Fruit fly (Drosophila melanogaster) ovary, adult (tissue): ENCODE data around the gene CG11158.

Experiments
- CG17801 ChIP-seq: fragments of 200-800 bp; optimal IDR thresholded peaks from 2 replicates; lab custom pipeline; 2019; ENCODE audit warnings: missing biosample characterization, mild to moderate bottlenecking, missing genetic modification characterization, moderate library complexity; ENCODE audit not compliant: partially characterized antibody

CG11158 gene

DNA sequence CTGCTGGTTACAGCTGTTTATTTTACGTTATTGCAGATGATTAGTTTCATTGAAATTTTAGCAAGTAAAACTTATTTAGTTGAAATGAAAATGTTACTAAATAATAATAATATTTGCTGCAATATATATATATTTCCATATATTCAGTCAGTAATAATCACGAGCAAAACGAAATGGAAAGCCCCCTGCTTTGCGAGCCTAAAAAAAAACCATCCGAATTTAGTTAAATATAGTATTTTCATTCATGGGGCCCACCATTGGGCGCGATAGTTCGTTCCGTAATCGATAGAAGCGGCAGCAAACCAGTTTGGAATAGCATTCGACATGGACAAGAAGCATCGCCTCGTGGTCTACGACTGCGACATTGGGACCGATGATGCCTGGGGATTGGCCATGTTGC lies at the start of gene CG11158:
Gene CG11158, plus strand, starts transcription at position 301 of the 400 bp plus-strand sequence.
- no peak for TF ChIP-seq CG17801 (GFP tag; lab: Kevin White, UChicago)

DNA sequence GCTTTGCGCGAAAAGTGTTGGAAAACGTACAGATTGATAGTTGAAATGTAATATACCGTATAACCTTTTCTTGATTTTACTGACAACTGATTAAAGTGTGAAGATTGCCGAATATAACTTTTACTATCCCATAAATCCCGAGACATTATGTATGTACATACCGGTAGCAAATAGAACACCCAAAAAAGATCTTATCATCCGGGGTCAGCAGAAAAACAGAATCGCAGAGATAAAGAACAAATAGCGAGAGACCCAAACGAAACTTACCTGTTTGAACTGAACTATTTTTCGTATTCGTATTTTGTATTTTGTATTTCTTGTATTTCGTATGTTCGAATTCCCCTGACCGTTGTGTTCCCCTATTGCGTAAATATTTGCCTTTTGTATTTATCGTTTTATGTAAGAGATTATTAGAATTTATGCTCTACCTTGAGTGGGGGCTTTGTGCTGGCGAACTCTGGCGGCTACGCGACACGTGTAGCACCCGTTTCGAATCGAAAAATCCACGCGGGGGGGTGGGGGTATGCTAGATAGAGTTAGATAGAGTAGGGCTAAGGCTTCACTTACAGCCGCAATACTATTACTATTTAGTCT lies 49.4 kb upstream of the CG11158 start:
- TF ChIP-seq CG17801 (GFP tag; lab: Kevin White, UChicago): no peak

DNA sequence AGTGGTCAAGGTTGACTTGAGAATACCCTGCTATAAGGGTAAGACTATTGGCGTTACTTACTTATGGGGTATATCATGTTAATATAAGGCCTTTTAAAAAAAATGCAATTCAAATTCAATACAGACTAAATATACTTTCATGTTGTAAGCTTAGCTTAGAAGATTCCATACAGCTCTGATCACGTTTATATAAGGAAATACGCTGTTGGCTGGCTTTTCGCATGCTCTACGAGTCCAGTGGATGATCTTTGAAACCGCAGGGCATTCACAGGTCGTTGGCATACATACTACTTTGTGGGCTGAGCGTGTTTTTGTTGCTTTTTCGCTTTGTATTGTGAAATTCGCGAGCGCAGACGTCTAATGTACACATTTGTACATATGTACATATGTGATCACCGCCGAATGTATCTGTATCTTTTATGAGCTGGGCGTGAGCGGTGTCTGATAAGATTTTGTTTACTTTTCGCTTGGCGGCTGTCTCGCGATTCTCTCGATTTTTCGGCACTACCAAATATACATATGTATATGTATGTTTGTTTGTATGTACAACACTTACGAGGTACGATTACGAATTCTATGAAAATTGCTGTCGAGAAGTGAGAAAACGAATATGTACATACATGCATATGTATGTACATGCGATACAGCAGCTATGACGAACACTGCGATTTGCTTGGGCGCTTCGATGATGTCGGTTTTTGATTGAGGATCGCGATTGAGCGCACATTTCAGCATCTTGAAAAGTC lies 48.3 kb upstream of the CG11158 start:
- TF ChIP-seq CG17801 (GFP tag; lab: Kevin White, UChicago): peak; percentile 79

DNA sequence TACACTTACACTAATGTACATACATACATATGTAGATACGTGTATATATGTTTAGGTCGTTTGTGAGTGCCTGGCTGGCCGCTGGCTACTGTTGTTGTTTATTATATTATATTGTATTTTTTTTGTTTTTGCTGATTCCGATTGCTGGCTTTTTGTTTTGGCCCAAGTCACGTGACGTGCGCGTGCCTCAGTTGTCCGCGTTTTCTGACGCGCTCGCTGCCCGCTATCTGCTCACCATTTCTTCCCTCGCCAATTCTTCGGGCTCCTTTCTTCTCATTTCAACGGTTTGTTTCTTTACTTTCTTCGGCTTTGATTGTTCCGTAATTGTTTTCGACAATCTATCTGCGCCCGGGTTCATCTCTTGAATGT lies 47.8 kb upstream of the CG11158 start:
- no peak for TF ChIP-seq CG17801 (GFP tag; lab: Kevin White, UChicago)

DNA sequence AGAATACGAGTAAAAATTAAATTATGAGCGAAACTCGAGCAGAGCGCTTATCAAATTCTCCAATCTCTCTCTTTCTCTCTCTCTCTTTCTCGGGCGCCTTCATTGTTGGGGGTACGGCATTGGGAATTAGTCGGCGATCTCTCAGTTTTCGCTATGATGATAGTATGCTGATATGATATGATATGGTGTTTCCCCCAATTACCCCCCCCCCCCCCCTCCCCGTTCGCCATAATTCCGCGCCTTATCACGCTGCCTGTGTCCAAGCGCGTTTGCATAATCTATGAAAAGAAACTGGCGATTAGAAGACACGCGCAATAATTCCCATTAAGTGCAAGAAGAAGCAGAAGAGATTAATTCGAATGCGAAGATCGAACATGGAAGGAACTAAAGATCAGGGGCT lies 45.9 kb upstream of the CG11158 start:
- TF ChIP-seq CG17801 (GFP tag; lab: Kevin White, UChicago): no peak

DNA sequence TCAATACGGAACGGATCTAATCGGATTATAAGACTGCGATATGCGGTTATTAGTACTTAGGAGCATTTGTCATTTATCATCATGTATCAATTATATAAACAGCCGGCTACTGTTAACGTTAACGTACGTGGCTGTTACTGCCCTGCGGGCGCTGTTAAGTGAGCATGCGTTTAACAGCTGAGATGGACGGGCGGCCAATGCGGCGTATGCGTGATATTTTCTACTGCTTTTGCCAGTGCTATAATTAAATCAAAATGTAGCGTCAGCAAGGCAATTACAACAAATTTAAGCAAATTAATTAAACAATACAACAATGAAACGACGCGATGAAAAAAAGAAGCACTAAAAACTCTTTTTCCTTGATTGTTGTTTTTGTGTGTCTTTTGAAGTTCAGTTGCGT lies 45.2 kb upstream of the CG11158 start:
- TF ChIP-seq CG17801 (GFP tag; lab: Kevin White, UChicago): no peak

DNA sequence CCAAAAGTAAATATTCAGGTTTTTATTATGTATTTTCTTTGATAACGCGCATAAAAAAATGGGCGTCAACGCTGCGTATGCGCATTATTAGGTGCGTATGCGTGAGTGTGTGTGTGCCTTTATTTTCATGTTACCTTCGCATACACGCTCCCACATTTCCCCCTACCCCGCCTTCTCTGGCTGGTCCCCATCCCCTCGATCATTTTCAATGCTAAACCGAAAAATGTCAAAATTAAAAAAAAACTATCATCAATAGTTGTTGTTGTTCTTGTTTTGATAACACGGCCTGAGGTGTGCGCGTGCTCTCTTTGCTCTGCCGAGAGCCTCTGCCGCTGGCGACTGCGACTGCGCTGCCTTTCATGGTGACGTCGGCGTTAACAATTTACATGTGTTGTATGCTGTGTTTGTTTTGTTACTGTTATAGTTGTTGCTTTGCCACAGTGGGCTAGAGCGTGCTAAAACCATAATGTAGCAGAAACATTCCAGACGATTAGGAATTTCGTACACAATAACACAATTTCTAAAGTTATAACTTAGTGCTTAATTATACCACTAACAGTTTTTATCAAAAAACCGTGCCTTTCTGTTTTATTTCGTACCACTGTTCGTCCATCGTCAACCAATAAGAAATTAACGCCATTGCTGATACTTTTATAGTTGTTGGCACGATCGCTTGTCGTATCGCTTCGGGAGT lies 42.6 kb upstream of the CG11158 start:
- peak; percentile 97 for TF ChIP-seq CG17801 (GFP tag; lab: Kevin White, UChicago)

DNA sequence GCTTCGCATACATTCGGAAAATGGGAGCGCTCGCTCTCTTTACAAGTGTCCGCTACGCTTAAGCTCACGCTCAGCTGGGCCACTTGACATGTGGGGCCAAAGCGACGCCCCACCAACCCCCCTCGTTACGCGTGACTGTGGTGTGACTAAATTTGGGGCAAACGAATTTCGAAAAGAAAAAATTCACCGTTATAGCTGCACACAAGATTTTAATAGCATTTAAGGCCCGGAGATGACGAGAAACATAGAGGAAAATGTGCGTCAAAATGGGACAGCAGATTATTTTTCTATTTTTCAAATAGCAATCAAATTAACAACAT lies 42.1 kb upstream of the CG11158 start:
- no peak for TF ChIP-seq CG17801 (GFP tag; lab: Kevin White, UChicago)

DNA sequence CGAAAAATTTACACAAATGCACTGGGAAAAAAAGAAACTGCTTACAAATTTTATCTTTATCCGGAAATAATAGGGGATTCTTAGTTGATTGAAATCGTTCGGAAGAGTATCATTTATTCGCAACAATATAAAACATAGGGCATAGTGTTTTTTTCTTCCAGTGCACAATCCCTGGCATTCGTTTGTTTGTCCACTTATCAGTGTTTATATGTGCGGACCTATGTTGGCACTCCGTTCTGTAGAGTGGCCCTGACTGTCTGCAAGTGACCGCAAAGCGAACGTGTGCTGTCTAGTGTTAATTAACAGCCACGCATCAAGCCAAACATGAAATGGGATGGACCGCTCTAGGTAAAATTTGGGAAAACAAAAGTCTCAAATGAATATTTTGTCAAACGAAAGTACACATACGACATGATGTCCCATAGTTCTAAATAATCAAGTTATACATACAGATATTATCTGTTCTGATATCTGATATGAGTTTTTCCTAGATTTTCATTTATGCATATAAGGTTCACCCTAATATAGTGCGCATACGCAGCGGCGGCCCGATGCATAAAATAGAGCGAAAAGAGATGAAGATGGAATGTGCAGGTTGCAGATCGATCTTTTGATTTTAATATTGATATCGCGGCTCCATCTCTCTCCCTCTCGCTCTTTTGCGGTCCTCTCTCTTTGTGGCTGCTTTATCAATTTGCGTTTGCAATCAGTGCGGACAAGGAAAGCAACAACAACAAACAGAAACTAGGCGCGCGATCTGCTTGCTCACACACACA lies 41.4 kb upstream of the CG11158 start:
- TF ChIP-seq CG17801 (GFP tag; lab: Kevin White, UChicago): peak; percentile 81

DNA sequence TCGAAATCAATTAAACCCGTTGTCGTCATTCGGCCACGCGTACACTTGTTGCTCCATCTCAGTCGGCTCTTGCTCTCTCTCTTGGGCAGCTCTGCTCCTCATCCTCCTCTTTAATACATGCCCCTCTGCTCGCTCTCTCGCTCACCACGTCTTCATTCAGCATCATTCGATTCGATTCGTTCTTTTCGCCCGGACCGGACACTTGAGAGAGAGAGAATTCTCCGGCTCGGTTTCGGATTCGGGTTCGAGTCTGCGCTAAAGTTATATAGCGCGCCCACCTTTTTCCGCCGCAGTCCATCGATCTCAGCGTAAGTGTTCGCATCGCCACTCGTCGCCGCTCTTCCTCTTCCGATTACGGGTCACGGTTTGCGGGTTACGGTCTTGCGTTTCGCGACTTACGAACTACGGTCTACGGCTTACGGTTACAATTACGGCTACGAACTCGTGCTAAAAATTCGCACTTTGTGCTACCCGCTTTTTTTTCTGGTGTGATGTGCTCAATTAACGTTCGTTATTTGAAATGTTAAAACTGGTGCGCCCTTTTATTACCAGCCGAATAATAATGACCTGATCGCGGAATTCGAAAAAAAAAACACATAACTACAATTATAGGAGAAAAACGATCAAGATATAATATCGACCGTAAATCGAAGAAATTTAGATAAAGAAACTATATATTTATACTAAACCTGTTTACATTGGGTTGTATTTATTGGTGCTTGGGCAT lies 40.7 kb upstream of the CG11158 start:
- peak; percentile 8 for TF ChIP-seq CG17801 (GFP tag; lab: Kevin White, UChicago)

DNA sequence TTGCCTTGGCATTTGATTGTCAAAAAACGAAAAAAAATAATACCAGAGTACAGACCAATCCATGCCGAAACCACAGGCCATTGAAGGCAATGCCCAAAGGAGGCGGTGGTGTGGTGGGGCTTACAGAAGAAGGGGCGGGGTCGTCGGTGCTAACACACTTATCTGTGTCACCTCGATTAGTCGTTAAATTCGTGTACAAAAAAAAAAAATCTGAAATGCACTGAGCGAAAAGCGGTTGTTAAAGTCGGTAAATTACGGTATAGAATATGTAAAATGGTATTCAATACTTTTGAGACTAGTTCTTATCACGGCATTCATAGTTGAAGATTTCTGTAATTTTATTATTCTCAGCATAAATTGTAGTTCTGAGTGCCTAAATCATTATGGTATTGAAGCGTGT lies 38.8 kb upstream of the CG11158 start:
- no peak for TF ChIP-seq CG17801 (GFP tag; lab: Kevin White, UChicago)

DNA sequence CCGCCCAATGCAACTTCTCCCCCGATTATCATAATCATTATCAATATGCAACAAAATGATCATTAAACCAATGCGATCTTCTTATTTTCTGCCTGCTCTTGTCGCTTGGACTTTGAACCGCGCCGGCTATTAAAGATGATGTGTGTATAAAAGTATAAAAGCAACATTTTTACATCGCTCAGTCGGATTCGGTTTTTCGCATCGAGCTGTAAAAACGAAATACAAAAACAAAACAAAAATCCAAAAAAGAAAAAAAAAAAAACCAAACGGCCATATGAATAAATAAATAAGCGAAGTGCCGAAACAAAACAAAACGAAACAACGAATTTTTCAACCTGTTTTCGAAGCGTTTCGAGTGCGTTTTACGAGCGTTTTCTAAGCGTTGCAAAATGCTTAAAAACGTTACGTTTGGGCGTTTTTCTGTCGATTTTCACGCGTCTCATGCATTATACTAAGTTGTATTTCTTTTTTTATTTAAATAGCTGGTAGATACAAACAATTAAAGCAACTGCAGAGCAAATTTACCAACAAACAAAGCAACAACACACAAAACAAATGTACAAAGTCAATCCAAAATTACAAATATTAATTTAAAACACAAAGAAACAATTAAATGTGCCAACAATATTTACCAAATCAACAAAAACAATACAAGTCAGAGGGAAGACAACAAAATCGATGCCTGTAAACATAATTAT lies 37.9 kb upstream of the CG11158 start:
- peak; percentile 52 for TF ChIP-seq CG17801 (GFP tag; lab: Kevin White, UChicago)

DNA sequence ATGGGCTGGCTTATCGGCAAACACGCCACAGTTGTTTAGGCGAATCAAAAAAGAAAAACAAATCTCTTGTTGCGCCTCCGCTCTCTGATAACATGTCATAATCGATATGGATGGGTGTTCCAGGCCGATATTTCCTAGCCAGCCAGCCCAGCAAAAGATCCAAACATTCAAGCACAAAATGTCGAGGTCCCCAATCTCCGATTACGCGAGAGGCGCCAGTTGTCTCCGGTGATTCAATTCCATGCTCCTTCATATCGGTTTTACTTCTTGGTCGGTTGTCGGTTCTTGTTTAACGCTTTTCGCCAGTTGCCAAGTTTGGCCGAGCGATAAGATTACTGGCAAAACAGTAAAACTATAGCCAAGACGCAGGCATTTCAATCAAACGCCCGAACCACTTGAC lies 36.6 kb upstream of the CG11158 start:
- no peak for TF ChIP-seq CG17801 (GFP tag; lab: Kevin White, UChicago)

DNA sequence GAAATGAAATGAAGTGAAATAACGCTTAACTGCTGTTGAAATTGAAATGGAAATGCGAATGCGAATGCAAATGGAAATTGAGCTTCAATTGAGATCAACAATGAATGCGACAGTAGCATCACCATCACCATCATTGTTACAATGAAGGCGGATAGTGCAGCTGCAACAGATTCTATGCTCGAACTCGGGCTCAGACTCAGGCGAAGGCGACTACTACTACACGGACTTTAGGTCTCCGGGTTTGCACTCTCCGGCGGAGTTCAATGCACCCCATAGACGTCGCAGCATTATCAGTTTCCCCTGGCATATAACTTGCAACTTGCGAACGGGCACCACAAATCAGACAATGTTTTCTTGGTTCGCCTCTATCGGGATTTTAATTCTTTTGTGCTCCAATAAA lies 33.9 kb upstream of the CG11158 start:
- TF ChIP-seq CG17801 (GFP tag; lab: Kevin White, UChicago): no peak
